Fruit fly (Drosophila melanogaster) whole organism, embryonic: ENCODE measurements around the gene CG4650.
"Not testable (repeated sequence)": the region's sequence is repeated elsewhere in the genome, so short reads cannot be mapped to it uniquely, and the experiment has no call there.

Source experiments
- Abd-B ChIP-seq: fragments of 200-800 bp; sonication (Bioruptor generic); optimal IDR thresholded peaks from 2 replicates; lab custom pipeline; 2018; ENCODE audit warnings: missing biosample characterization, mild to moderate bottlenecking, missing genetic modification characterization, moderate library complexity
- CG10147 ChIP-seq: fragments of 200-800 bp; sonication (Bioruptor generic); optimal IDR thresholded peaks from 2 replicates; lab custom pipeline; 2019; ENCODE audit warnings: missing biosample characterization, mild to moderate bottlenecking, missing genetic modification characterization, moderate library complexity
- CG11247 ChIP-seq: fragments of 200-800 bp; sonication (Bioruptor generic); IDR thresholded peaks from 2 replicates; pipeline ENCODE4 v1.3.6; 2022; ENCODE audit warnings: missing biosample characterization, missing genetic modification characterization
- CG11560 ChIP-seq: fragments of 200-800 bp; sonication (Bioruptor generic); IDR thresholded peaks from 3 replicates; pipeline ENCODE4 v1.3.6; 2022; ENCODE audit warnings: missing biosample characterization, missing genetic modification characterization
- CG1233 ChIP-seq: fragments of 200-800 bp; sonication (Bioruptor generic); optimal IDR thresholded peaks from 4 replicates; lab custom pipeline; 2018; ENCODE audit warnings: missing biosample characterization, mild to moderate bottlenecking, missing genetic modification characterization
- CG14965 ChIP-seq: fragments of 200-800 bp; sonication (Bioruptor generic); optimal IDR thresholded peaks from 2 replicates; lab custom pipeline; 2016; ENCODE audit warnings: missing biosample characterization, missing genetic modification characterization, borderline replicate concordance
- CG17359 ChIP-seq: fragments of 200-800 bp; sonication (Bioruptor generic); optimal IDR thresholded peaks from 3 replicates; lab custom pipeline; 2018; ENCODE audit warnings: missing biosample characterization, mild to moderate bottlenecking, missing genetic modification characterization, moderate library complexity
- CG17912 ChIP-seq: fragments of 200-800 bp; sonication (Bioruptor generic); optimal IDR thresholded peaks from 2 replicates; lab custom pipeline; 2018; ENCODE audit warnings: missing biosample characterization, mild to moderate bottlenecking, missing genetic modification characterization
- CG18262 ChIP-seq: fragments of 200-800 bp; optimal IDR thresholded peaks from 3 replicates; lab custom pipeline; 2019; ENCODE audit warnings: missing biosample characterization, mild to moderate bottlenecking, missing genetic modification characterization, moderate library complexity
- CG4707 ChIP-seq: fragments of 200-800 bp; sonication (Bioruptor generic); optimal IDR thresholded peaks from 2 replicates; lab custom pipeline; 2018; ENCODE audit warnings: missing biosample characterization, mild to moderate bottlenecking, missing genetic modification characterization, moderate library complexity
- CG5180 ChIP-seq: fragments of 200-800 bp; sonication (Bioruptor generic); optimal IDR thresholded peaks from 3 replicates; lab custom pipeline; 2017; ENCODE audit warnings: missing biosample characterization, missing genetic modification characterization, mild to moderate bottlenecking, moderate library complexity, missing genetic modification reagents
- CG6254 ChIP-seq: fragments of 200-800 bp; sonication (Bioruptor generic); optimal IDR thresholded peaks from 3 replicates; lab custom pipeline; 2017; ENCODE audit warnings: mild to moderate bottlenecking, missing biosample characterization, missing genetic modification reagents, missing genetic modification characterization
- CG7556 ChIP-seq: fragments of 200-800 bp; sonication (Bioruptor generic); optimal IDR thresholded peaks from 2 replicates; lab custom pipeline; 2017; ENCODE audit warnings: missing biosample characterization, mild to moderate bottlenecking, missing genetic modification characterization
- CG9609 ChIP-seq: fragments of 200-800 bp; sonication (Bioruptor generic); optimal IDR thresholded peaks from 3 replicates; lab custom pipeline; 2016; ENCODE audit warnings: missing biosample characterization, missing genetic modification characterization
- CG9797 ChIP-seq: fragments of 200-800 bp; sonication (Bioruptor generic); optimal IDR thresholded peaks from 3 replicates; lab custom pipeline; 2018; ENCODE audit warnings: missing biosample characterization, mild to moderate bottlenecking, missing genetic modification characterization
- Drgx ChIP-seq: fragments of 200-800 bp; sonication (Bioruptor generic); IDR thresholded peaks from 2 replicates; pipeline ENCODE4 v1.3.6; 2022; ENCODE audit warnings: missing biosample characterization, missing genetic modification characterization
- Ets65A ChIP-seq: fragments of 200-800 bp; sonication (Bioruptor generic); peaks from one replicate; lab custom pipeline; 2016; ENCODE audit warnings: missing biosample characterization, missing genetic modification characterization
- HHEX ChIP-seq: fragments of 200-800 bp; sonication (Bioruptor generic); optimal IDR thresholded peaks from 3 replicates; lab custom pipeline; 2017; ENCODE audit warnings: missing biosample characterization, mild to moderate bottlenecking, missing genetic modification characterization, missing genetic modification reagents
- HLHmδ ChIP-seq: fragments of 200-800 bp; sonication (Bioruptor generic); optimal IDR thresholded peaks from 2 replicates; lab custom pipeline; 2018; ENCODE audit warnings: missing biosample characterization, mild to moderate bottlenecking, missing genetic modification characterization, moderate library complexity
- Side ChIP-seq: fragments of 200-800 bp; sonication (Bioruptor generic); optimal IDR thresholded peaks from 2 replicates; lab custom pipeline; 2016; ENCODE audit warnings: missing biosample characterization, missing genetic modification characterization
- Spps ChIP-seq: fragments of 200-800 bp; sonication (Bioruptor generic); optimal IDR thresholded peaks from 2 replicates; lab custom pipeline; 2018; ENCODE audit warnings: missing biosample characterization, mild to moderate bottlenecking, missing genetic modification characterization
- ab ChIP-seq: fragments of 200-800 bp; sonication (Bioruptor generic); optimal IDR thresholded peaks from 2 replicates; lab custom pipeline; 2016; ENCODE audit warnings: missing biosample characterization, missing genetic modification characterization
- br ChIP-seq: fragments of >200 bp; optimal IDR thresholded peaks from 2 replicates; lab custom pipeline; 2017
- cad ChIP-seq: fragments of >200 bp; optimal IDR thresholded peaks from 2 replicates; lab custom pipeline; 2017; ENCODE audit warnings: missing biosample characterization, missing genetic modification characterization
- corto ChIP-seq: fragments of 200-800 bp; sonication (Bioruptor generic); optimal IDR thresholded peaks from 2 replicates; lab custom pipeline; 2016; ENCODE audit warnings: missing biosample characterization, mild to moderate bottlenecking, missing genetic modification characterization, moderate library complexity
- crp ChIP-seq, 2 experiments: fragments of 200-800 bp; sonication (Bioruptor generic); optimal IDR thresholded peaks; 2 replicates in 1 of 2; 3 replicates in 1 of 2; lab custom pipeline; 2017; ENCODE audit warnings: missing biosample characterization in 2 of 2, missing genetic modification characterization in 2 of 2, mild to moderate bottlenecking in 1 of 2, moderate library complexity in 1 of 2
- esg ChIP-seq: fragments of 200-800 bp; sonication (Bioruptor generic); conservative IDR thresholded peaks from 2 replicates; pipeline ENCODE4 v1.3.6; 2022; ENCODE audit warnings: missing biosample characterization, missing genetic modification characterization
- lilli ChIP-seq: fragments of 200-800 bp; sonication (Bioruptor generic); optimal IDR thresholded peaks from 3 replicates; lab custom pipeline; 2016; ENCODE audit warnings: missing biosample characterization, missing genetic modification characterization
- luna ChIP-seq: fragments of 200-800 bp; sonication (Bioruptor generic); optimal IDR thresholded peaks from 2 replicates; lab custom pipeline; 2016; ENCODE audit warnings: missing biosample characterization, missing genetic modification characterization
- maf-S ChIP-seq: fragments of 200-800 bp; sonication (Bioruptor generic); optimal IDR thresholded peaks from 2 replicates; lab custom pipeline; 2016; ENCODE audit warnings: missing biosample characterization, missing genetic modification characterization
- scrt ChIP-seq: fragments of 200-800 bp; sonication (Bioruptor generic); optimal IDR thresholded peaks from 2 replicates; lab custom pipeline; 2018; ENCODE audit warnings: missing biosample characterization, mild to moderate bottlenecking, missing genetic modification characterization, moderate library complexity
- ttk ChIP-seq: fragments of 200-800 bp; sonication (Bioruptor generic); IDR thresholded peaks from 2 replicates; pipeline ENCODE4 v2.1.2; 2022; ENCODE audit warnings: missing biosample characterization, missing genetic modification characterization
- zen2 ChIP-seq: fragments of 200-800 bp; sonication (Bioruptor generic); IDR thresholded peaks from 3 replicates; pipeline ENCODE4 v1.3.6; 2022; ENCODE audit warnings: missing biosample characterization, missing genetic modification characterization; ENCODE audit not compliant: partially characterized antibody

CG4650 gene

DNA sequence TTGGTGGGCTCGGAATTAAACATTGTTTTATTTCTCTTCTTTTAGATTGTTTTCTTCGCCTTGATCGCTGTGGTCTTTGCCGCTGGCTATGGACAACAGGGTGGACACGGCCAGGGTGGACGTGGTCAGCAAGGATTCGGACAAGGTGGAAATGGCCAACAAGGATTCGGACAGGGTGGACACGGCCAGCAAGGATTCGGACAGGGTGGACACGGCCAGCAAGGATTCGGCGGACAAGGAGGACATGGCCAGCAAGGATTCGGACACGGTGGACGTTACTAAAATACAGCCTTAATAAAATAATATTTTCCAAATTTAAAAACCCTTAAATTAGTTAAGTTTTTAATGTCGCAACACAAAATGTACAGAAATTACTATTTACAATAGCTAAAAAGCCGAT is 31.4 kb downstream of the CG4650 start:
- TF ChIP-seq CG10147 (GFP tag; lab: Kevin White, UChicago) (no peak), ttk (GFP tag; lab: Robert Waterston, UW) (no peak), zen2 (GFP tag; lab: Robert Waterston, UW) (no peak), HLHmδ (GFP tag; lab: Kevin White, UChicago) (no peak), crp (GFP tag; optimal IDR thresholded peaks at IDR 0.05; lab: Kevin White, UChicago) (no peak), Abd-B (no peak), CG1233 (GFP tag; lab: Kevin White, UChicago) (no peak), Drgx (GFP tag; lab: Robert Waterston, UW) (no peak), CG14965 (GFP tag; lab: Kevin White, UChicago) (no peak), CG4707 (GFP tag; lab: Kevin White, UChicago) (no peak), CG6254 (GFP tag; lab: Kevin White, UChicago) (peak; percentile 63), cad (GFP tag; lab: Kevin White, UChicago) (peak; percentile 20), br (lab: Kevin White, UChicago) (no peak), ab (no peak), lilli (GFP tag; lab: Kevin White, UChicago) (peak; percentile 32), Ets65A (GFP tag; lab: Kevin White, UChicago) (peak; percentile 8), corto (no peak), esg (no peak), scrt (GFP tag; lab: Kevin White, UChicago) (no peak), CG17912 (GFP tag; lab: Kevin White, UChicago) (no peak), CG18262 (tag; lab: Kevin White, UChicago) (no peak)

DNA sequence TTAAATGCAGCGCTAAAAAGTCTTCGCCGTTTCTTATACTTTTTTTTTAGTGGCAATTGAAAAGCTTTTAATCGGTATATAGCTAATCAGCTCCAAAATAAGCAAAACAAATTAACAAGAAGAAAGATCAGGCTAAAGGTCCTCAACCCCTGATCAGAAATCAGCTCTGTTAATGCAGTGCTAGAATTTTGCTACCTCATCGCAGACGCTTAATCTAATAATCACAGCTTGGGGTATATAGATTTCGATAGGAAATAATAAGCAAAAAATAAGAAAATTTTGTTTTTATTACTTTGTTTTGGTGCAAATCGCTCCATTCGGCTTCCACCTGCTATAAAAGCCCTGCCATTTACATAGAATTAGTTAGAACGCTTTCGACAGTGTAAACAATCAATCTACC is 31.9 kb downstream of the CG4650 start, which contains the start of gene CG34166:
Gene CG34166, plus strand, starts transcription at position 301 of the 400 bp plus-strand sequence.
- not testable (repeated sequence) for TF ChIP-seq CG9609 (GFP tag; lab: Kevin White, UChicago); HHEX (GFP tag; lab: Kevin White, UChicago); CG11560

DNA sequence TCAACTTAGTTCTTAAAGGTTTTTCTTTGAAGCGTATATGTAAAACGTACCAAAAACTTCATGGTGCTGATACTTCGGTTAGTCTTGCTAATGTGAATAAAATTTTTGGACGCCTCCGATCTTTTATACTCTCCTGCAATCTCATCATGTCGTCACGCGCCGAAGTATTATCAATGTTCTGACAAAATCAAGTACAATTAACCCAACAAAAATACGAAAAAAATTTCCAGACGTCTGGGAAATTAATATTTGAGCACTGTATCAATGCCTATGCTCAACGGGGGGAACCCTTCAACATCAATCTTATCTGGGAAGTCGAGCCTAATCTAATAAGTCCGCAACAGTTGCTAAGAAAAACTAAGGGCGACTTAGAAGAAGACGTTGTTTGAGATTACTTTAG is 33.0 kb downstream of the CG4650 start, which contains the start of gene CG42586:
Gene CG42586, minus strand, starts transcription at position 101 of the 400 bp plus-strand sequence.
- TF ChIP-seq CG7556 (GFP tag; lab: Kevin White, UChicago); Spps (tag; lab: Kevin White, UChicago); CG5180: not testable (repeated sequence)

DNA sequence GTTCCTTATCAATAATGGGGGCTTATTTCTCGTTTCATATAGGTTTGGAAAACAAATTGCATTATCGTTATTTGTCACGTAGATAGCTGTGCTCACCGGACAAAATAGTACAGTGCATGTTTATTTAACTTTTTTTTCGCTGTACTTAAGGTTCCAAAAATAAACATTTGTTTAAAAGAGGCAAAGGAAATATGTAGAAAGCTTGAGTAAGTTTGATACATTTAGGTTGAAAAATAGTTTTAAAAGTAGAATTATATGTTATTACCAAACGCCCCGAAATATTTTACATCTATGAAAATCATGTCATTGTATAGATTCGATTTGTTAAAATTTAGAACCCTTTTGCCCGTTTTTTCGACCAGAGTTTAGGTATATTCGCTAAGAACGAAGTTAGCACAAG is 35.2 kb downstream of the CG4650 start, which contains the start of gene CG42585:
Gene CG42585, plus strand, starts transcription at position 301 of the 400 bp plus-strand sequence.
- TF ChIP-seq Side (GFP tag; lab: Kevin White, UChicago); CG11247; CG9797: not testable (repeated sequence)

DNA sequence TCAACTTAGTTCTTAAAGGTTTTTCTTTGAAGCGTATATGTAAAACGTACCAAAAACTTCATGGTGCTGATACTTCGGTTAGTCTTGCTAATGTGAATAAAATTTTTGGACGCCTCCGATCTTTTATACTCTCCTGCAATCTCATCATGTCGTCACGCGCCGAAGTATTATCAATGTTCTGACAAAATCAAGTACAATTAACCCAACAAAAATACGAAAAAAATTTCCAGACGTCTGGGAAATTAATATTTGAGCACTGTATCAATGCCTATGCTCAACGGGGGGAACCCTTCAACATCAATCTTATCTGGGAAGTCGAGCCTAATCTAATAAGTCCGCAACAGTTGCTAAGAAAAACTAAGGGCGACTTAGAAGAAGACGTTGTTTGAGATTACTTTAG is 37.1 kb downstream of the CG4650 start, which contains the start of gene CG31775:
Gene CG31775, minus strand, starts transcription at position 101 of the 400 bp plus-strand sequence.
- TF ChIP-seq maf-S (GFP tag; lab: Kevin White, UChicago); luna (GFP tag; lab: Kevin White, UChicago); CG17359 (tag; lab: Kevin White, UChicago): not testable (repeated sequence)
